Fruit fly (Drosophila melanogaster) whole organism, embryonic: ENCODE data around the gene CG33664.

Experiments
- Abd-B ChIP-seq: fragments of 200-800 bp; sonication (Bioruptor generic); optimal IDR thresholded peaks from 2 replicates; lab custom pipeline; 2018; ENCODE audit warnings: missing biosample characterization, mild to moderate bottlenecking, missing genetic modification characterization, moderate library complexity
- Aef1 ChIP-seq: fragments of 200-800 bp; sonication (Bioruptor generic); IDR thresholded peaks from 3 replicates; pipeline ENCODE4 v1.3.6; 2022; ENCODE audit warnings: missing biosample characterization, missing genetic modification characterization
- CG12299 ChIP-seq: fragments of 200-800 bp; sonication (Bioruptor generic); optimal IDR thresholded peaks from 2 replicates; lab custom pipeline; 2018; ENCODE audit warnings: missing biosample characterization, mild to moderate bottlenecking, missing genetic modification characterization
- CG13424 ChIP-seq: fragments of 200-800 bp; sonication (Bioruptor generic); optimal IDR thresholded peaks from 2 replicates; lab custom pipeline; 2019; ENCODE audit warnings: missing biosample characterization, mild to moderate bottlenecking, missing genetic modification characterization, moderate library complexity
- CG15514 ChIP-seq: fragments of 200-800 bp; sonication (Bioruptor generic); optimal IDR thresholded peaks from 3 replicates; lab custom pipeline; 2017; ENCODE audit warnings: missing biosample characterization, missing genetic modification characterization, mild to moderate bottlenecking, moderate library complexity, missing genetic modification reagents
- CG17829 ChIP-seq: fragments of 200-800 bp; optimal IDR thresholded peaks from 2 replicates; lab custom pipeline; 2019; ENCODE audit warnings: missing biosample characterization, mild to moderate bottlenecking, missing genetic modification characterization, moderate library complexity
- CG18476 ChIP-seq: fragments of 200-800 bp; sonication (Bioruptor generic); optimal IDR thresholded peaks from 2 replicates; lab custom pipeline; 2016; ENCODE audit warnings: missing biosample characterization, mild to moderate bottlenecking, missing genetic modification characterization
- CG2875 ChIP-seq: fragments of 200-800 bp; sonication (Bioruptor generic); optimal IDR thresholded peaks from 2 replicates; lab custom pipeline; 2017; ENCODE audit warnings: missing biosample characterization, mild to moderate bottlenecking, missing genetic modification characterization, missing genetic modification reagents
- CG2889 ChIP-seq: fragments of 200-800 bp; sonication (Bioruptor generic); IDR thresholded peaks from 3 replicates; pipeline ENCODE4 v1.3.6; 2022; ENCODE audit warnings: missing biosample characterization, missing genetic modification characterization
- CG30403 ChIP-seq: fragments of 200-800 bp; sonication (Bioruptor generic); optimal IDR thresholded peaks from 3 replicates; lab custom pipeline; 2016; ENCODE audit warnings: missing biosample characterization, missing genetic modification characterization
- CG30431 ChIP-seq: fragments of 200-800 bp; sonication (Bioruptor generic); optimal IDR thresholded peaks from 2 replicates; lab custom pipeline; 2017; ENCODE audit warnings: missing biosample characterization, missing genetic modification characterization
- CG3995 ChIP-seq: fragments of 200-800 bp; sonication (Bioruptor generic); optimal IDR thresholded peaks from 3 replicates; lab custom pipeline; 2016; ENCODE audit warnings: missing biosample characterization, missing genetic modification characterization
- CG6683 ChIP-seq: fragments of 200-800 bp; sonication (Bioruptor generic); optimal IDR thresholded peaks from 2 replicates; lab custom pipeline; 2017; ENCODE audit warnings: missing biosample characterization, mild to moderate bottlenecking, missing genetic modification characterization, missing genetic modification reagents
- CG8281 ChIP-seq: fragments of 200-800 bp; sonication (Bioruptor generic); optimal IDR thresholded peaks from 2 replicates; lab custom pipeline; 2018; ENCODE audit warnings: missing biosample characterization, mild to moderate bottlenecking, missing genetic modification characterization, moderate library complexity
- CG8290 ChIP-seq, 3 experiments: fragments of 200-800 bp; sonication (Bioruptor generic); optimal IDR thresholded peaks; 2 replicates each; lab custom pipeline; 2016 to 2019; ENCODE audit warnings: missing biosample characterization in 3 of 3, missing genetic modification characterization in 3 of 3, mild to moderate bottlenecking in 2 of 3, moderate library complexity in 1 of 3
- CG8924 ChIP-seq: fragments of 200-800 bp; optimal IDR thresholded peaks from 3 replicates; lab custom pipeline; 2019; ENCODE audit warnings: missing biosample characterization, mild to moderate bottlenecking, missing genetic modification characterization, moderate library complexity
- Dfd ChIP-seq, 2 experiments: fragments of >200 bp; optimal IDR thresholded peaks; 2 replicates each; lab custom pipeline; 2017; ENCODE audit warnings: missing biosample characterization in 2 of 2, missing genetic modification characterization in 2 of 2
- Dll ChIP-seq: fragments of 200-800 bp; sonication (Bioruptor generic); IDR thresholded peaks from 4 replicates; pipeline ENCODE4 v1.3.6; 2022; ENCODE audit warnings: missing biosample characterization, missing genetic modification characterization; ENCODE audit not compliant: partially characterized antibody
- Doc2 ChIP-seq: fragments of 200-800 bp; sonication (Bioruptor generic); IDR thresholded peaks from 2 replicates; pipeline ENCODE4 v1.3.6; 2022; ENCODE audit warnings: missing biosample characterization, missing genetic modification characterization
- Doc3 ChIP-seq: fragments of 200-800 bp; sonication (Bioruptor generic); IDR thresholded peaks from 3 replicates; pipeline ENCODE4 v1.3.6; 2022; ENCODE audit warnings: missing biosample characterization, missing genetic modification characterization; ENCODE audit not compliant: partially characterized antibody
- Drgx ChIP-seq: fragments of 200-800 bp; sonication (Bioruptor generic); IDR thresholded peaks from 2 replicates; pipeline ENCODE4 v1.3.6; 2022; ENCODE audit warnings: missing biosample characterization, missing genetic modification characterization
- HmgZ ChIP-seq: fragments of 200-800 bp; sonication (Bioruptor generic); optimal IDR thresholded peaks from 2 replicates; lab custom pipeline; 2018; ENCODE audit warnings: missing biosample characterization, mild to moderate bottlenecking, missing genetic modification characterization
- Lhr ChIP-seq: fragments of 200-800 bp; sonication (Bioruptor generic); optimal IDR thresholded peaks from 3 replicates; lab custom pipeline; 2017; ENCODE audit warnings: mild to moderate bottlenecking, missing biosample characterization, missing genetic modification reagents, missing genetic modification characterization
- Lpt ChIP-seq: fragments of >200 bp; optimal IDR thresholded peaks from 2 replicates; lab custom pipeline; 2018; ENCODE audit warnings: missing biosample characterization, missing genetic modification characterization
- MBD-R2 ChIP-seq: fragments of 200-800 bp; sonication (Bioruptor generic); IDR thresholded peaks from 2 replicates; pipeline ENCODE4 v1.3.6; 2022; ENCODE audit warnings: missing biosample characterization, missing genetic modification characterization
- Myb ChIP-seq: fragments of 200-800 bp; sonication (Bioruptor generic); optimal IDR thresholded peaks from 2 replicates; lab custom pipeline; 2016; ENCODE audit warnings: missing biosample characterization, missing genetic modification characterization
- Opbp ChIP-seq: fragments of 200-800 bp; sonication (Bioruptor generic); IDR thresholded peaks from 3 replicates; pipeline ENCODE4 v1.3.6; 2022; ENCODE audit warnings: missing biosample characterization, missing genetic modification characterization; ENCODE audit not compliant: partially characterized antibody
- Scr ChIP-seq: fragments of 200-800 bp; sonication (Bioruptor generic); IDR thresholded peaks from 2 replicates; pipeline ENCODE4 v1.3.6; 2022; ENCODE audit warnings: missing biosample characterization, missing genetic modification characterization; ENCODE audit not compliant: partially characterized antibody
- Spps ChIP-seq: fragments of 200-800 bp; sonication (Bioruptor generic); optimal IDR thresholded peaks from 2 replicates; lab custom pipeline; 2018; ENCODE audit warnings: missing biosample characterization, mild to moderate bottlenecking, missing genetic modification characterization
- Sry-β ChIP-seq: fragments of 200-800 bp; sonication (Bioruptor generic); optimal IDR thresholded peaks from 2 replicates; lab custom pipeline; 2018; ENCODE audit warnings: missing biosample characterization, mild to moderate bottlenecking, missing genetic modification characterization, moderate library complexity
- Stat92E ChIP-seq, 3 experiments: fragments of >200 bp in 2 of 3; fragments of 200-800 bp in 1 of 3; sonication (Bioruptor generic) in 1 of 3; optimal IDR thresholded peaks; 2 replicates each; lab custom pipeline; 2017 to 2019; ENCODE audit warnings: missing biosample characterization in 3 of 3, missing genetic modification characterization in 3 of 3, mild to moderate bottlenecking in 1 of 3, moderate library complexity in 1 of 3
- ara ChIP-seq: fragments of 200-800 bp; sonication (Bioruptor generic); IDR thresholded peaks from 2 replicates; pipeline ENCODE4 v1.3.6; 2022; ENCODE audit warnings: missing biosample characterization, missing genetic modification characterization
- bbx ChIP-seq: fragments of 200-800 bp; sonication (Bioruptor generic); IDR thresholded peaks from 2 replicates; pipeline ENCODE4 v1.3.6; 2022; ENCODE audit warnings: missing biosample characterization, missing genetic modification characterization; ENCODE audit not compliant: partially characterized antibody
- crc ChIP-seq: fragments of 200-800 bp; sonication (Bioruptor generic); optimal IDR thresholded peaks from 2 replicates; lab custom pipeline; 2016; ENCODE audit warnings: missing biosample characterization, missing genetic modification characterization
- da ChIP-seq: fragments of 200-800 bp; sonication (Bioruptor generic); optimal IDR thresholded peaks from 2 replicates; lab custom pipeline; 2016; ENCODE audit warnings: missing biosample characterization, missing genetic modification characterization
- danr ChIP-seq: fragments of 200-800 bp; sonication (Bioruptor generic); IDR thresholded peaks from 2 replicates; pipeline ENCODE4 v1.3.6; 2022; ENCODE audit warnings: missing biosample characterization, missing genetic modification characterization
- dmrt11E ChIP-seq: fragments of 200-800 bp; sonication (Bioruptor generic); optimal IDR thresholded peaks from 3 replicates; lab custom pipeline; 2018; ENCODE audit warnings: missing biosample characterization, mild to moderate bottlenecking, missing genetic modification characterization, moderate library complexity
- exex ChIP-seq: fragments of 200-800 bp; sonication (Bioruptor generic); optimal IDR thresholded peaks from 4 replicates; lab custom pipeline; 2018; ENCODE audit warnings: missing biosample characterization, mild to moderate bottlenecking, missing genetic modification characterization, moderate library complexity
- fd3F ChIP-seq: fragments of 200-800 bp; sonication (Bioruptor generic); optimal IDR thresholded peaks from 2 replicates; lab custom pipeline; 2018; ENCODE audit warnings: missing biosample characterization, mild to moderate bottlenecking, missing genetic modification characterization, moderate library complexity
- gt ChIP-seq: fragments of 200-800 bp; sonication (Bioruptor generic); IDR thresholded peaks from 2 replicates; pipeline ENCODE4 v1.3.6; 2022; ENCODE audit warnings: missing biosample characterization, missing genetic modification characterization
- hkb ChIP-seq, 2 experiments: fragments of 200-800 bp in 1 of 2; fragments of >200 bp in 1 of 2; sonication (Bioruptor generic) in 1 of 2; IDR thresholded peaks in 1 of 2; optimal IDR thresholded peaks in 1 of 2; 2 replicates each; pipeline versions ENCODE4 v1.3.6 to Lab custom; 2017 to 2022; ENCODE audit warnings: missing biosample characterization in 1 of 2, missing genetic modification characterization in 1 of 2
- lilli ChIP-seq: fragments of 200-800 bp; sonication (Bioruptor generic); optimal IDR thresholded peaks from 3 replicates; lab custom pipeline; 2016; ENCODE audit warnings: missing biosample characterization, missing genetic modification characterization
- oc ChIP-seq: fragments of 200-800 bp; sonication (Bioruptor generic); optimal IDR thresholded peaks from 2 replicates; lab custom pipeline; 2018; ENCODE audit warnings: missing biosample characterization, mild to moderate bottlenecking, missing genetic modification characterization, moderate library complexity
- onecut ChIP-seq: fragments of 200-800 bp; sonication (Bioruptor generic); IDR thresholded peaks from 2 replicates; pipeline ENCODE4 v1.3.6; 2022; ENCODE audit warnings: missing biosample characterization, missing genetic modification characterization
- otp ChIP-seq: fragments of 200-800 bp; sonication (Bioruptor generic); IDR thresholded peaks from 3 replicates; pipeline ENCODE4, ENCODE4 v1.3.6; 2022; ENCODE audit warnings: missing biosample characterization, missing genetic modification characterization
- phol ChIP-seq: fragments of 200-800 bp; sonication (Bioruptor generic); optimal IDR thresholded peaks from 3 replicates; lab custom pipeline; 2018; ENCODE audit warnings: missing biosample characterization, mild to moderate bottlenecking, missing genetic modification characterization, moderate library complexity
- psq ChIP-seq: fragments of 200-800 bp; sonication (Bioruptor generic); optimal IDR thresholded peaks from 2 replicates; lab custom pipeline; 2017; ENCODE audit warnings: missing biosample characterization, missing genetic modification characterization
- sd ChIP-seq: fragments of 200-800 bp; sonication (Bioruptor generic); optimal IDR thresholded peaks from 3 replicates; lab custom pipeline; 2018; ENCODE audit warnings: missing biosample characterization, mild to moderate bottlenecking, missing genetic modification characterization, moderate library complexity
- twi ChIP-seq: fragments of 200-800 bp; optimal IDR thresholded peaks from 2 replicates; lab custom pipeline; 2019; ENCODE audit warnings: missing biosample characterization, mild to moderate bottlenecking, missing genetic modification characterization, moderate library complexity

The CG33664 gene

dm6 chrX:6366357-6366691, 17.7 kb upstream of the CG33664 start (continued):
- TF ChIP-seq Aef1 (GFP tag; lab: Robert Waterston, UW) = peak; percentile 92
- TF ChIP-seq CG18476 (GFP tag; lab: Kevin White, UChicago) = peak; percentile 44
- TF ChIP-seq Doc2 (GFP tag; lab: Robert Waterston, UW) = peak; percentile 55; the same call in 1 of the 2 replicates
- no peak for TF ChIP-seq Sry-β (GFP tag; lab: Kevin White, UChicago)
- no peak for TF ChIP-seq Dll
- peak; percentile 77 for TF ChIP-seq crc
- TF ChIP-seq CG12299 (tag; lab: Kevin White, UChicago) = peak; percentile 59
- TF ChIP-seq Drgx (GFP tag; lab: Robert Waterston, UW) = peak; percentile 96
- no peak for TF ChIP-seq Lpt (GFP tag; lab: Kevin White, UChicago)
- TF ChIP-seq CG8924 = no peak
- TF ChIP-seq CG2875 (GFP tag; lab: Kevin White, UChicago) = peak; percentile 46
- peak; percentile 73 for TF ChIP-seq ara (GFP tag; lab: Robert Waterston, UW)
- peak; percentile 20 for TF ChIP-seq psq (GFP tag; lab: Kevin White, UChicago)
- TF ChIP-seq gt = peak; percentile 61; the same call in 1 of the 2 replicates
- peak; percentile 88 for TF ChIP-seq CG2889 (GFP tag; lab: Robert Waterston, UW)
- peak; percentile 81 for TF ChIP-seq CG30403 (GFP tag; lab: Kevin White, UChicago)
- peak; percentile 22 for TF ChIP-seq dmrt11E (tag; lab: Kevin White, UChicago)
- peak; percentile 41 for TF ChIP-seq twi
- no peak for TF ChIP-seq Spps
- peak; percentile 54 for TF ChIP-seq CG8281 (tag; lab: Kevin White, UChicago)
- TF ChIP-seq hkb (optimal IDR thresholded peaks at IDR 0.05; lab: Kevin White, UChicago) = no peak
- peak; percentile 89 for TF ChIP-seq hkb (GFP tag; IDR thresholded peaks at IDR 0.05; lab: Robert Waterston, UW)
- peak; percentile 76 for TF ChIP-seq CG6683 (GFP tag; lab: Kevin White, UChicago)
- peak; percentile 76; the same call in 1 of the 2 replicates for TF ChIP-seq MBD-R2 (GFP tag; lab: Robert Waterston, UW)
- peak; percentile 85 for TF ChIP-seq onecut (GFP tag; lab: Robert Waterston, UW)
- TF ChIP-seq Stat92E (GFP tag; optimal IDR thresholded peaks at IDR 0.05; lab: Kevin White, UChicago) = no peak
- TF ChIP-seq, all 482 proteins: peak for 383

- TF ChIP-seq CG8290 (GFP tag; optimal IDR thresholded peaks at IDR 0.05; lab: Kevin White, UChicago) (peak; percentile 36), CG8290 (tag; optimal IDR thresholded peaks at IDR 0.05; lab: Kevin White, UChicago) (no peak), CG17829 (tag; lab: Kevin White, UChicago) (peak; percentile 30), CG15514 (GFP tag; lab: Kevin White, UChicago) (peak; percentile 54), CG13424 (peak; percentile 13), Abd-B (peak; percentile 81), HmgZ (tag; lab: Kevin White, UChicago) (peak; percentile 50), phol (tag; lab: Kevin White, UChicago) (peak; percentile 64), CG30431 (GFP tag; lab: Kevin White, UChicago) (no peak), fd3F (GFP tag; lab: Kevin White, UChicago) (no peak), CG3995 (GFP tag; lab: Kevin White, UChicago) (peak; percentile 11), Lhr (GFP tag; lab: Kevin White, UChicago) (peak; percentile 88), Myb (peak; percentile 84), Dfd (GFP tag; optimal IDR thresholded peaks at IDR 0.05; lab: Kevin White, UChicago) (no peak), danr (GFP tag; lab: Robert Waterston, UW) (no peak), Scr (peak; percentile 58), oc (peak; percentile 15), otp (peak; percentile 56; the same call in 1 of the 3 replicates), bbx (GFP tag; lab: Robert Waterston, UW) (peak; percentile 7; the same call in 1 of the 2 replicates), Opbp (GFP tag; lab: Robert Waterston, UW) (peak; percentile 72), da (no peak), sd (tag; lab: Kevin White, UChicago) (peak; percentile 73), lilli (GFP tag; lab: Kevin White, UChicago) (no peak), exex (tag; lab: Kevin White, UChicago) (peak; percentile 86), Doc3 (0 out of 3 replicates have a peak, but pooled peaks have one; percentile 43)
Observed at dm6 chrX:6372769-6373197, 11.2 kb upstream of the CG33664 start, which contains the start of gene PpV. Gene PpV (minus strand): TSS chrX:6372915.
